Fruit fly (Drosophila melanogaster): Measurements from ENCODE around the gene trol.

trol gene

DNA sequence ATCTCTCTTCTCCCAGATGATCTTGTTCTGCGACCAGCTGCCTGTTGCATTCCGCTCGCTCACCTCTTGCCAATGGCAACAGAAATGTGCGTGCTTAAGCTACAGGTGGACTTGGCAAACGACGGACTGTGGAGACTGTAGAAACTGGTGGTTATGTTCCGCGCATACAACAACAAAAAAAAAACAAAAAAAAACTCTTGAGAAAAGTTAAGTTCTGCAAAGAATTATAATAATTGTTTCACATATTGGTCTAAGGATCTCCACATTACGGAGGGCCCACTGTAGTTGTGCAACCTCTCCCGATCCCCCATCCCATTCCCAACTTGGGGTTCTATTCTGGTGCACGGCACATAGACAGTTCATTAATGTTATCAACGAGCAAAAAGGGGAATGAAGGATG, 76.7 kb downstream of the trol start (continued):
- peak; percentile 63 for TF ChIP-seq ems (GFP tag; optimal IDR thresholded peaks at IDR 0.05)
- peak; percentile 69 for TF ChIP-seq NC2β (GFP tag; optimal IDR thresholded peaks at IDR 0.05)
- TF ChIP-seq CG11085 (GFP tag; IDR thresholded peaks at IDR 0.05) = no peak
- TF ChIP-seq CG15073 (GFP tag; optimal IDR thresholded peaks at IDR 0.05) = peak; percentile 18
- TF ChIP-seq onecut (GFP tag; IDR thresholded peaks at IDR 0.05) = peak; percentile 73
- TF ChIP-seq pb (GFP tag; optimal IDR thresholded peaks at IDR 0.05) = peak; percentile 24
- peak; percentile 73 for TF ChIP-seq Ptx1 (GFP tag; IDR thresholded peaks at IDR 0.05)
- TF ChIP-seq CG30403 (GFP tag; optimal IDR thresholded peaks at IDR 0.05) = peak; percentile 65
- TF ChIP-seq bcd (GFP tag; optimal IDR thresholded peaks at IDR 0.05) = peak; percentile 61
- peak; percentile 48 for TF ChIP-seq NK7.1 (GFP tag; optimal IDR thresholded peaks at IDR 0.05)
- TF ChIP-seq CG6813 (GFP tag; optimal IDR thresholded peaks at IDR 0.05) = peak; percentile 67
- peak; percentile 61 for TF ChIP-seq Nf-YA (GFP tag; IDR thresholded peaks at IDR 0.05)
- TF ChIP-seq ase (GFP tag; IDR thresholded peaks at IDR 0.05) = peak; percentile 65; the same call in 2 of the 3 replicates
- no peak; the same call in 1 of the 2 replicates for TF ChIP-seq Ravus (GFP tag; IDR thresholded peaks at IDR 0.05)
- peak; percentile 63 for TF ChIP-seq sqz (GFP tag; optimal IDR thresholded peaks at IDR 0.05)
- TF ChIP-seq CG7963 (GFP tag; IDR thresholded peaks at IDR 0.05; ENCODE audit: partially characterized antibody) = no peak
- peak; percentile 80 for TF ChIP-seq Hsf (GFP tag; optimal IDR thresholded peaks at IDR 0.05)
- TF ChIP-seq CG7786 (GFP tag; optimal IDR thresholded peaks at IDR 0.05) = peak; percentile 74
- peak; percentile 91 for TF ChIP-seq Ets65A (GFP tag)
- TF ChIP-seq CG16815 (GFP tag; optimal IDR thresholded peaks at IDR 0.05) = peak; percentile 71
- peak; percentile 32 for TF ChIP-seq CG12744 (GFP tag; optimal IDR thresholded peaks at IDR 0.05)
- TF ChIP-seq CG5180 (GFP tag; optimal IDR thresholded peaks at IDR 0.05) = peak; percentile 46
- peak; percentile 51 for TF ChIP-seq CG6654 (GFP tag; optimal IDR thresholded peaks at IDR 0.05)
- peak; percentile 88 to 89 for TF ChIP-seq bsh (GFP tag; optimal IDR thresholded peaks at IDR 0.05)
- peak; percentile 37; the same call in 1 of the 2 replicates for TF ChIP-seq E2f2 (GFP tag; IDR thresholded peaks at IDR 0.05)
- no peak for TF ChIP-seq CG16813 (GFP tag; IDR thresholded peaks at IDR 0.05; ENCODE audit: partially characterized antibody)
- TF ChIP-seq eyg (GFP tag; optimal IDR thresholded peaks at IDR 0.05) = no peak
- TF ChIP-seq fd96Cb (tag; optimal IDR thresholded peaks at IDR 0.05) = peak; percentile 78
- peak; percentile 61 for TF ChIP-seq D19A (tag; optimal IDR thresholded peaks at IDR 0.05)
- TF ChIP-seq gce (GFP tag; IDR thresholded peaks at IDR 0.05) = peak; percentile 62; the same call in 1 of the 3 replicates
- peak; percentile 80 for TF ChIP-seq ken (GFP tag; IDR thresholded peaks at IDR 0.05)
- TF ChIP-seq CG10209 (GFP tag; optimal IDR thresholded peaks at IDR 0.05) = peak; percentile 62
- TF ChIP-seq sr (GFP tag; IDR thresholded peaks at IDR 0.05) = 0 out of 3 replicates have a peak, but pooled peaks have one; percentile 5
- peak; percentile 48; the same call in 1 of the 2 replicates for TF ChIP-seq slbo (GFP tag; IDR thresholded peaks at IDR 0.05)
- TF ChIP-seq Aef1 (GFP tag; IDR thresholded peaks at IDR 0.05) = peak; percentile 58; the same call in 2 of the 3 replicates
- no peak for TF ChIP-seq usp (GFP tag; optimal IDR thresholded peaks at IDR 0.05)
- TF ChIP-seq org-1 (GFP tag; optimal IDR thresholded peaks at IDR 0.05) = peak; percentile 45
- peak; percentile 71 for TF ChIP-seq gsb-n (tag; optimal IDR thresholded peaks at IDR 0.05)
- peak; percentile 78 for TF ChIP-seq ranshi (GFP tag; IDR thresholded peaks at IDR 0.05)
- TF ChIP-seq CG11247 (GFP tag; IDR thresholded peaks at IDR 0.05) = peak; percentile 41; the same call in 1 of the 2 replicates
- peak; percentile 73 for TF ChIP-seq Oli (tag; optimal IDR thresholded peaks at IDR 0.05)
- peak; percentile 4 for TF ChIP-seq Bteb2 (GFP tag; optimal IDR thresholded peaks at IDR 0.05)
- peak; percentile 47; the same call in 1 of the 2 replicates for TF ChIP-seq stc (GFP tag; IDR thresholded peaks at IDR 0.05)
- peak; percentile 64 for TF ChIP-seq NC2α (GFP tag; optimal IDR thresholded peaks at IDR 0.05)
- TF ChIP-seq CG15011 (GFP tag; optimal IDR thresholded peaks at IDR 0.05) = peak; percentile 29
- TF ChIP-seq lab (GFP tag; optimal IDR thresholded peaks at IDR 0.05) = peak; percentile 53
- peak; percentile 29; the same call in 1 of the 3 replicates for TF ChIP-seq CG11560 (tag; IDR thresholded peaks at IDR 0.05)
- peak; percentile 82 for TF ChIP-seq CG17829 (tag; optimal IDR thresholded peaks at IDR 0.05)
- TF ChIP-seq CG1233 (GFP tag; optimal IDR thresholded peaks at IDR 0.05) = peak; percentile 61
- TF ChIP-seq ewg (GFP tag; optimal IDR thresholded peaks at IDR 0.05) = peak; percentile 56
- 0 out of 2 replicates have a peak, but pooled peaks have one; percentile 39 for TF ChIP-seq dati (GFP tag; IDR thresholded peaks at IDR 0.05)
